Worm (Caenorhabditis elegans): Measurements from ENCODE around the gene nlr-1.

ce11 chrIV:12150877-12151276 is 27.3 kb downstream of the nlr-1 start, which contains the start of gene B0001.2:
- no peak for TF ChIP-seq Y116A8C.19 (tag; optimal IDR thresholded peaks at IDR 0.05; ENCODE audit: borderline replicate concordance)
- TF ChIP-seq isw-1 (GFP tag; IDR thresholded peaks at IDR 0.05): no peak
- TF ChIP-seq jun-1 (tag; optimal IDR thresholded peaks at IDR 0.05): no peak
- TF ChIP-seq nhr-76 (tag; optimal IDR thresholded peaks at IDR 0.05): no peak
- TF ChIP-seq nhr-71 (tag; optimal IDR thresholded peaks at IDR 0.05): no peak
- TF ChIP-seq lsy-2 (tag; optimal IDR thresholded peaks at IDR 0.05): no peak
- TF ChIP-seq nhr-12 (tag; optimal IDR thresholded peaks at IDR 0.05): no peak
- no peak for TF ChIP-seq ceh-63 (GFP tag; optimal IDR thresholded peaks at IDR 0.05)
- no peak for TF ChIP-seq elt-3 (tag; optimal IDR thresholded peaks at IDR 0.05)
- TF ChIP-seq ets-5 (GFP tag; IDR thresholded peaks at IDR 0.05): no peak
- no peak for TF ChIP-seq aly-2 (tag; optimal IDR thresholded peaks at IDR 0.05)
- no peak for TF ChIP-seq nhr-11 (tag; optimal IDR thresholded peaks at IDR 0.05)
- no peak for TF ChIP-seq nhr-19 (GFP tag; conservative IDR thresholded peaks at IDR 0.05)
- TF ChIP-seq nhr-84 (tag; optimal IDR thresholded peaks at IDR 0.05): no peak

Measured in whole organism, L1 larva.